Worm (Caenorhabditis elegans) whole organism, L4/young adult: ENCODE data around the gene acs-20.

Source experiments
- W03F9.2 ChIP-seq: fragments of 150-350 bp; optimal IDR thresholded peaks from 2 replicates; lab custom pipeline; 2014; ENCODE audit warnings: missing biosample characterization, missing genetic modification characterization
- dao-5 ChIP-seq: sonication (generic microtip); optimal IDR thresholded peaks from 2 replicates; lab custom pipeline; 2016; ENCODE audit warnings: missing genotype, missing genetic modification characterization, moderate library complexity, missing compliant biosample characterization
- him-1 ChIP-seq: sonication (generic microtip); optimal IDR thresholded peaks from 2 replicates; lab custom pipeline; 2016; ENCODE audit warnings: missing genotype, missing genetic modification reagents, missing genetic modification characterization, missing compliant biosample characterization

- no peak for TF ChIP-seq W03F9.2 (tag; lab: Kevin White, UChicago)
- TF ChIP-seq dao-5 (tag; lab: Kevin White, UChicago) = peak; percentile 36
- TF ChIP-seq him-1 (tag; lab: Kevin White, UChicago) = peak; percentile 52
Measured at ce11 chrIV:12417536-12418195, 19.2 kb upstream of the acs-20 start, which contains the start of gene F08G5.3.
